Fruit fly (Drosophila melanogaster) whole organism, adult: ENCODE measurements around the gene Cyp4d14.

Experiments used
- CG11617 ChIP-seq: fragments of 200-800 bp; sonication (Bioruptor generic); optimal IDR thresholded peaks from 2 replicates; lab custom pipeline; 2017; ENCODE audit warnings: mild to moderate bottlenecking, missing biosample characterization, missing genetic modification reagents, missing genetic modification characterization
- CG12768 ChIP-seq: fragments of 200-800 bp; sonication (Bioruptor generic); optimal IDR thresholded peaks from 2 replicates; lab custom pipeline; 2017; ENCODE audit warnings: missing biosample characterization, missing genetic modification characterization, mild to moderate bottlenecking, moderate library complexity, missing genetic modification reagents
- CG14711 ChIP-seq: fragments of 200-800 bp; sonication (Bioruptor generic); optimal IDR thresholded peaks from 2 replicates; lab custom pipeline; 2018; ENCODE audit warnings: missing biosample characterization, mild to moderate bottlenecking, missing genetic modification characterization, moderate library complexity
- CG1620 ChIP-seq: fragments of 200-800 bp; sonication (Bioruptor generic); optimal IDR thresholded peaks from 2 replicates; lab custom pipeline; 2016; ENCODE audit warnings: missing biosample characterization, missing genetic modification characterization
- CG33017 ChIP-seq: fragments of 200-800 bp; sonication (Bioruptor generic); optimal IDR thresholded peaks from 2 replicates; lab custom pipeline; 2018; ENCODE audit warnings: missing biosample characterization, mild to moderate bottlenecking, missing genetic modification characterization, moderate library complexity
- CG5204 ChIP-seq: fragments of 200-800 bp; sonication (Bioruptor generic); optimal IDR thresholded peaks from 2 replicates; lab custom pipeline; 2016; ENCODE audit warnings: missing biosample characterization, missing genetic modification characterization
- CG7045 ChIP-seq: fragments of 200-800 bp; sonication (Bioruptor generic); optimal IDR thresholded peaks from 2 replicates; lab custom pipeline; 2017; ENCODE audit warnings: missing biosample characterization, mild to moderate bottlenecking, missing genetic modification characterization
- CG7101 ChIP-seq: fragments of 200-800 bp; sonication (Bioruptor generic); optimal IDR thresholded peaks from 2 replicates; lab custom pipeline; 2018; ENCODE audit warnings: missing biosample characterization, mild to moderate bottlenecking, missing genetic modification characterization, moderate library complexity
- Clk ChIP-seq: fragments of 200-800 bp; sonication (Bioruptor generic); optimal IDR thresholded peaks from 2 replicates; lab custom pipeline; 2017; ENCODE audit warnings: missing biosample characterization, missing genetic modification characterization
- Crg-1 ChIP-seq: fragments of 200-800 bp; sonication (Bioruptor generic); optimal IDR thresholded peaks from 2 replicates; lab custom pipeline; 2016; ENCODE audit warnings: missing biosample characterization, missing genetic modification characterization
- Hr96 ChIP-seq: fragments of 200-800 bp; sonication (Bioruptor generic); optimal IDR thresholded peaks from 2 replicates; lab custom pipeline; 2016; ENCODE audit warnings: missing biosample characterization, missing genetic modification characterization
- Mnt ChIP-seq: fragments of 200-800 bp; sonication (Bioruptor generic); optimal IDR thresholded peaks from 2 replicates; lab custom pipeline; 2016; ENCODE audit warnings: missing biosample characterization, mild to moderate bottlenecking, missing genetic modification characterization
- bab1 ChIP-seq: fragments of 200-800 bp; sonication (Bioruptor generic); optimal IDR thresholded peaks from 3 replicates; lab custom pipeline; 2019; ENCODE audit warnings: missing biosample characterization, mild to moderate bottlenecking, missing genetic modification characterization, moderate library complexity
- cic ChIP-seq: fragments of 200-800 bp; sonication (Bioruptor generic); optimal IDR thresholded peaks from 2 replicates; lab custom pipeline; 2017; ENCODE audit warnings: missing biosample characterization, mild to moderate bottlenecking, missing genetic modification characterization, moderate library complexity
- cnc ChIP-seq, 2 experiments: fragments of >200 bp; optimal IDR thresholded peaks; 2 replicates each; lab custom pipeline; 2017
- kay ChIP-seq: fragments of 200-800 bp; sonication (Bioruptor generic); peaks from one replicate; lab custom pipeline; 2016; ENCODE audit warnings: missing biosample characterization, missing genetic modification characterization, borderline replicate concordance
- ovo ChIP-seq: fragments of 200-800 bp; sonication (Bioruptor generic); optimal IDR thresholded peaks from 2 replicates; lab custom pipeline; 2016; ENCODE audit warnings: missing biosample characterization, missing genetic modification characterization
- pad ChIP-seq: fragments of 200-800 bp; sonication (Bioruptor generic); optimal IDR thresholded peaks from 3 replicates; lab custom pipeline; 2017; ENCODE audit warnings: missing biosample characterization, missing genetic modification characterization, mild to moderate bottlenecking, moderate library complexity, missing genetic modification reagents
- tj ChIP-seq: fragments of 200-800 bp; sonication (Bioruptor generic); optimal IDR thresholded peaks from 3 replicates; lab custom pipeline; 2017; ENCODE audit warnings: missing biosample characterization, mild to moderate bottlenecking, missing genetic modification characterization, moderate library complexity
- toe ChIP-seq: fragments of 200-800 bp; sonication (Bioruptor generic); optimal IDR thresholded peaks from 2 replicates; lab custom pipeline; 2016; ENCODE audit warnings: missing biosample characterization, missing genetic modification characterization

The Cyp4d14 gene

dm6 chrX:2123965-2124688 lies 51.0 kb downstream of the Cyp4d14 start:
- TF ChIP-seq CG7101 (tag; lab: Kevin White, UChicago) (peak; percentile 94), Clk (GFP tag; lab: Kevin White, UChicago) (no peak), CG1620 (GFP tag; lab: Kevin White, UChicago) (no peak), toe (GFP tag; lab: Kevin White, UChicago) (peak; percentile 35), cic (GFP tag; lab: Kevin White, UChicago) (no peak), CG7045 (GFP tag; lab: Kevin White, UChicago) (peak; percentile 94), bab1 (GFP tag; lab: Kevin White, UChicago) (peak; percentile 67), Hr96 (no peak), CG33017 (peak; percentile 90), cnc (optimal IDR thresholded peaks at IDR 0.05; lab: Kevin White, UChicago) (no peak), pad (peak; percentile 72), CG5204 (peak; percentile 52), CG14711 (peak; percentile 82), ovo (GFP tag; lab: Kevin White, UChicago) (peak; percentile 53), CG12768 (GFP tag; lab: Kevin White, UChicago) (peak; percentile 82), Mnt (GFP tag; lab: Kevin White, UChicago) (no peak), kay (peak; percentile 78), Crg-1 (peak; percentile 28), tj (GFP tag; lab: Kevin White, UChicago) (peak; percentile 88), CG11617 (GFP tag; lab: Kevin White, UChicago) (peak; percentile 91)
